Worm (Caenorhabditis elegans) whole organism, young adult: ENCODE data around the gene Y22D7AL.11.

Experiments
- F10E7.11 ChIP-seq: sonication (generic microtip); optimal IDR thresholded peaks from 2 replicates; lab custom pipeline; 2017; ENCODE audit warnings: mild to moderate bottlenecking, missing genetic modification characterization, moderate library complexity, missing compliant biosample characterization
- F49E8.2 ChIP-seq: sonication (generic microtip); optimal IDR thresholded peaks from 3 replicates; lab custom pipeline; 2017; ENCODE audit warnings: missing genetic modification characterization, mild to moderate bottlenecking, missing compliant biosample characterization, antibody characterized with exemption, moderate library complexity; ENCODE audit not compliant: insufficient read depth
- F57C9.4 ChIP-seq: sonication (generic microtip); optimal IDR thresholded peaks from 2 replicates; lab custom pipeline; 2017; ENCODE audit warnings: mild to moderate bottlenecking, missing genetic modification characterization, missing compliant biosample characterization
- ama-1 ChIP-seq, 3 experiments: fragments of 150-350 bp in 1 of 3; sonication (generic microtip) in 2 of 3; optimal IDR thresholded peaks; 2 replicates each; lab custom pipeline; 2014 to 2018; ENCODE audit warnings: missing biosample characterization in 2 of 3, missing genetic modification characterization in 2 of 3, missing genetic modification reagents in 2 of 3
- hmg-20 ChIP-seq: fragments of 200-800 bp; sonication (Bioruptor generic); IDR thresholded peaks from 2 replicates; pipeline ENCODE4 v1.3.6; 2022; ENCODE audit warnings: missing genetic modification reagents, missing genetic modification characterization, missing compliant biosample characterization
- lin-35 ChIP-seq, 3 experiments: fragments of 150-350 bp in 2 of 3; sonication (generic microtip) in 1 of 3; optimal IDR thresholded peaks; 2 replicates each; lab custom pipeline; 2014 to 2018; ENCODE audit warnings: missing biosample characterization in 3 of 3, missing genetic modification characterization in 3 of 3, missing genetic modification reagents in 3 of 3
- lsl-1 ChIP-seq: fragments of 200-800 bp; sonication (Bioruptor generic); optimal IDR thresholded peaks from 2 replicates; lab custom pipeline; 2018; ENCODE audit warnings: mild to moderate bottlenecking, missing genetic modification characterization, moderate library complexity, missing compliant biosample characterization
- madf-6 ChIP-seq: fragments of 200-800 bp; sonication (Bioruptor generic); IDR thresholded peaks from 2 replicates; pipeline ENCODE4 v1.3.6; 2022; ENCODE audit warnings: missing genetic modification reagents, missing genetic modification characterization, missing compliant biosample characterization
- sptf-2 ChIP-seq: fragments of 200-800 bp; sonication (Bioruptor generic); optimal IDR thresholded peaks from 2 replicates; lab custom pipeline; 2018; ENCODE audit warnings: mild to moderate bottlenecking, missing genetic modification characterization, missing compliant biosample characterization
- unc-62 ChIP-seq: fragments of 150-350 bp; optimal IDR thresholded peaks from 2 replicates; lab custom pipeline; 2014; ENCODE audit warnings: missing biosample characterization, missing genetic modification reagents, missing genetic modification characterization

ce11 chrIII:1583529-1583928 is 50.6 kb downstream of the Y22D7AL.11 start:
- TF ChIP-seq F49E8.2 (tag; lab: Kevin White, UChicago) = no peak
- TF ChIP-seq madf-6 (GFP tag; lab: Robert Waterston, UW) = no peak
- no peak for TF ChIP-seq unc-62
- TF ChIP-seq F10E7.11 (tag; lab: Kevin White, UChicago) = no peak
- TF ChIP-seq hmg-20 (GFP tag; lab: Robert Waterston, UW) = no peak
- TF ChIP-seq lin-35 (GFP tag; optimal IDR thresholded peaks at IDR 0.05; lab: Kevin White, UChicago) = no peak
- no peak for TF ChIP-seq lsl-1 (GFP tag; lab: Kevin White, UChicago)
- TF ChIP-seq ama-1 (optimal IDR thresholded peaks at IDR 0.05; lab: Kevin White, UChicago) = no peak
- no peak for TF ChIP-seq ama-1 (GFP tag; optimal IDR thresholded peaks at IDR 0.05; lab: Kevin White, UChicago)
- TF ChIP-seq sptf-2 = no peak
- no peak for TF ChIP-seq F57C9.4 (tag; lab: Kevin White, UChicago)
